Worm (Caenorhabditis elegans) whole organism, L2 larva: Measurements from ENCODE around the gene apn-1.

ENCODE experiments used
- ceh-16 ChIP-seq: fragments of 150-350 bp; optimal IDR thresholded peaks from 2 replicates; lab custom pipeline; 2014; ENCODE audit warnings: missing biosample characterization, missing genetic modification characterization
- lin-13 ChIP-seq: fragments of 150-350 bp; optimal IDR thresholded peaks from 2 replicates; lab custom pipeline; 2014; ENCODE audit warnings: missing biosample characterization, missing genetic modification reagents, missing genetic modification characterization
- nhr-237 ChIP-seq: fragments of 150-350 bp; optimal IDR thresholded peaks from 2 replicates; lab custom pipeline; 2014; ENCODE audit warnings: missing biosample characterization, missing genetic modification characterization
- snpc-4 ChIP-seq: fragments of 150-350 bp; optimal IDR thresholded peaks from 2 replicates; lab custom pipeline; 2014; ENCODE audit warnings: missing biosample characterization, missing genetic modification characterization
- zag-1 ChIP-seq: fragments of 150-350 bp; optimal IDR thresholded peaks from 2 replicates; lab custom pipeline; 2014; ENCODE audit warnings: missing biosample characterization, missing genetic modification characterization

- TF ChIP-seq nhr-237 (tag; lab: Kevin White, UChicago) (no peak), ceh-16 (tag; lab: Kevin White, UChicago) (no peak), snpc-4 (no peak), zag-1 (tag; lab: Kevin White, UChicago) (no peak), lin-13 (no peak)
Observed at ce11 chrII:8059532-8059931, 12.2 kb downstream of the apn-1 start.
